Fruit fly (Drosophila melanogaster) whole organism, pupa: Measurements from ENCODE around the gene Pcmt.

Experiments used
- CG10348 ChIP-seq: fragments of 200-800 bp; sonication (Bioruptor generic); IDR thresholded peaks from 2 replicates; pipeline ENCODE4 v1.3.6; 2022; ENCODE audit warnings: missing biosample characterization, missing genetic modification characterization
- CG12605 ChIP-seq: fragments of 200-800 bp; sonication (Bioruptor generic); IDR thresholded peaks from 2 replicates; pipeline ENCODE4 v1.3.6; 2022; ENCODE audit warnings: missing biosample characterization, missing genetic modification characterization
- CG13204 ChIP-seq: fragments of 200-800 bp; sonication (Bioruptor generic); optimal IDR thresholded peaks from 2 replicates; lab custom pipeline; 2018; ENCODE audit warnings: missing biosample characterization, mild to moderate bottlenecking, missing genetic modification characterization, moderate library complexity
- CG14655 ChIP-seq: fragments of 200-800 bp; sonication (Bioruptor generic); optimal IDR thresholded peaks from 3 replicates; lab custom pipeline; 2017; ENCODE audit warnings: mild to moderate bottlenecking, missing biosample characterization, missing genetic modification reagents, missing genetic modification characterization
- CG17806 ChIP-seq: fragments of 200-800 bp; sonication (Bioruptor generic); optimal IDR thresholded peaks from 2 replicates; lab custom pipeline; 2018; ENCODE audit warnings: missing biosample characterization, mild to moderate bottlenecking, missing genetic modification characterization, moderate library complexity
- CG32121 ChIP-seq: fragments of 200-800 bp; sonication (Bioruptor generic); IDR thresholded peaks from 2 replicates; pipeline ENCODE4 v1.3.6; 2022; ENCODE audit warnings: missing biosample characterization, missing genetic modification characterization
- CG34367 ChIP-seq: fragments of 200-800 bp; sonication (Bioruptor generic); optimal IDR thresholded peaks from 2 replicates; lab custom pipeline; 2018; ENCODE audit warnings: missing biosample characterization, mild to moderate bottlenecking, missing genetic modification characterization
- CG4496 ChIP-seq: fragments of 200-800 bp; sonication (Bioruptor generic); IDR thresholded peaks from 3 replicates; pipeline ENCODE4 v1.3.6; 2022; ENCODE audit warnings: missing biosample characterization, missing genetic modification characterization
- CG8301 ChIP-seq: fragments of 200-800 bp; sonication (Bioruptor generic); optimal IDR thresholded peaks from 2 replicates; lab custom pipeline; 2018; ENCODE audit warnings: missing biosample characterization, mild to moderate bottlenecking, missing genetic modification characterization
- CG9948 ChIP-seq: fragments of 200-800 bp; sonication (Bioruptor generic); optimal IDR thresholded peaks from 2 replicates; lab custom pipeline; 2018; ENCODE audit warnings: missing biosample characterization, mild to moderate bottlenecking, missing genetic modification characterization, moderate library complexity
- Ets98B ChIP-seq: fragments of 200-800 bp; sonication (Bioruptor generic); IDR thresholded peaks from 2 replicates; pipeline ENCODE4 v1.3.6; 2022; ENCODE audit warnings: missing biosample characterization, missing genetic modification characterization
- Snoo ChIP-seq: fragments of 200-800 bp; sonication (Bioruptor generic); optimal IDR thresholded peaks from 3 replicates; lab custom pipeline; 2017; ENCODE audit warnings: missing biosample characterization, mild to moderate bottlenecking, missing genetic modification characterization, inconsistent platforms
- fd96Ca ChIP-seq: fragments of 200-800 bp; sonication (Bioruptor generic); IDR thresholded peaks from 3 replicates; pipeline ENCODE4 v1.3.6; 2022; ENCODE audit warnings: missing biosample characterization, missing genetic modification characterization
- rn ChIP-seq: fragments of 200-800 bp; sonication (Bioruptor generic); IDR thresholded peaks from 2 replicates; pipeline ENCODE4 v1.3.6; 2022; ENCODE audit warnings: missing biosample characterization, missing genetic modification characterization

DNA sequence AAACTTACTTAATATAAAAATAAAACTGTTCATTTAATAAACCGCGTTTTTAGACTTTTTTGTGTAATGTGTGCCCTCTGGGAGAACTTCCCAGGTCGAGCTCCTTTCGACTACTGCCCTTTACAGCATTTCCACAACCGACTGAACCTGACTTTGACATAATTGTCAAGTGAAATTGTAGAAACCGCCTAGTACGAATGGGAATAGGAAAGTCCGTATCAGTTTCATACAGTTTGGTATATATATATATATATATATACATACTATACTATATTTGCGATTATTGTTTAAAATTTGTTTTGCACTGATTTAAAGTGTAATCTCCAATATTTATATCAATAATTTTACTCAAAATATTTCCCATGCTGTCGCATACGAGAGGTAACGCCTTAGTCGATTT, 3.0 kb downstream of the Pcmt start, which contains the start of gene mia:
- TF ChIP-seq CG34367 (tag; lab: Kevin White, UChicago) (no peak), CG13204 (GFP tag; lab: Kevin White, UChicago) (no peak), CG4496 (no peak), CG12605 (no peak), Snoo (no peak), CG17806 (tag; lab: Kevin White, UChicago) (no peak), CG8301 (tag; lab: Kevin White, UChicago) (no peak), CG10348 (GFP tag; lab: Robert Waterston, UW) (no peak), CG32121 (GFP tag; lab: Robert Waterston, UW) (no peak), CG14655 (GFP tag; lab: Kevin White, UChicago) (no peak), fd96Ca (GFP tag; lab: Robert Waterston, UW) (no peak), Ets98B (GFP tag; lab: Robert Waterston, UW) (no peak), rn (GFP tag; lab: Robert Waterston, UW) (no peak), CG9948 (tag; lab: Kevin White, UChicago) (no peak)
